Fruit fly (Drosophila melanogaster) whole organism, wandering third instar larva: Measurements from ENCODE around the gene por.

Experiments used
- Dfd ChIP-seq: fragments of >200 bp; optimal IDR thresholded peaks from 2 replicates; lab custom pipeline; 2017; ENCODE audit warnings: missing biosample characterization, missing genetic modification characterization
- Hr78 ChIP-seq: fragments of >200 bp; optimal IDR thresholded peaks from 2 replicates; lab custom pipeline; 2017; ENCODE audit warnings: missing biosample characterization, missing genetic modification characterization
- OdsH ChIP-seq: fragments of 200-800 bp; sonication (Bioruptor generic); optimal IDR thresholded peaks from 2 replicates; lab custom pipeline; 2016; ENCODE audit warnings: missing biosample characterization, mild to moderate bottlenecking, missing genetic modification characterization
- br ChIP-seq: fragments of 200-800 bp; sonication (Bioruptor generic); optimal IDR thresholded peaks from 2 replicates; lab custom pipeline; 2016; ENCODE audit warnings: missing biosample characterization, missing genetic modification characterization
- dsf ChIP-seq: sonication (Bioruptor generic); optimal IDR thresholded peaks from 2 replicates; lab custom pipeline; 2016; ENCODE audit warnings: missing biosample characterization, missing genetic modification characterization, borderline replicate concordance
- h ChIP-seq: fragments of 200-800 bp; sonication (Bioruptor generic); optimal IDR thresholded peaks from 3 replicates; lab custom pipeline; 2016; ENCODE audit warnings: missing biosample characterization, mild to moderate bottlenecking, missing genetic modification characterization
- jim ChIP-seq: fragments of 175-275, 200-325 bp; sonication (Bioruptor generic); optimal IDR thresholded peaks from 2 replicates; lab custom pipeline; 2016; ENCODE audit warnings: missing biosample characterization, mild to moderate bottlenecking, missing genetic modification characterization
- lola ChIP-seq: fragments of >200 bp; optimal IDR thresholded peaks from 2 replicates; lab custom pipeline; 2017; ENCODE audit warnings: missing biosample characterization, missing genetic modification characterization
- pan ChIP-seq: fragments of >200 bp; optimal IDR thresholded peaks from 2 replicates; lab custom pipeline; 2017
- psq ChIP-seq: fragments of 200-800 bp; sonication (Bioruptor generic); optimal IDR thresholded peaks from 3 replicates; lab custom pipeline; 2017; ENCODE audit warnings: missing biosample characterization, mild to moderate bottlenecking, missing genetic modification characterization, moderate library complexity

DNA sequence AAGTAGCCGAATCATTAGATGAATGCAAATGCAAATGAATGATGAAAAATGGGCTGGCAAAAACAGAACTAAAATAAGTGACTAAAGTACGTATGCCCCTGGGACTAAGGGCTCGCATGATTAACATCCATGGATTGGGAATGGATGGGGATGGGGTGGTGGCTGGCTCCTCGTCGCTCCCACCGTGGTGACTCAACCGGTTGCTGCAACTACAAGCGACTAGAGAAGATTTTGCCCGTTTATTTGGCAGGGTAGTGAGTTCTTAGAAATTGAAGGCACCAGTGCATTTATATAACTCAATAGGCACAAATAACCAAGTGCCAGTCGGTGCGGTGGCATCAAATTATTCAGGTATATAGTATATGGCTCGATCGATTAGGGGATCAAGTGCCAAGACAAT, 7.1 kb upstream of the por start, which contains the start of gene Tsf1:
- TF ChIP-seq Hr78 (no peak), psq (GFP tag; lab: Kevin White, UChicago) (no peak), pan (lab: Kevin White, UChicago) (no peak), Dfd (GFP tag; lab: Kevin White, UChicago) (no peak), br (GFP tag; lab: Kevin White, UChicago) (no peak), h (GFP tag; lab: Kevin White, UChicago) (no peak), dsf (no peak), jim (GFP tag; lab: Kevin White, UChicago) (no peak), OdsH (no peak), lola (GFP tag; lab: Kevin White, UChicago) (no peak)
